Worm (Caenorhabditis elegans) whole organism, L1 larva: ENCODE measurements around the gene mma-1.

ENCODE experiments used
- C16A3.4 ChIP-seq: fragments of 150-350 bp; optimal IDR thresholded peaks from 2 replicates; lab custom pipeline; 2014; ENCODE audit warnings: missing biosample characterization, missing genetic modification characterization
- C34B4.2 ChIP-seq: sonication (generic microtip); optimal IDR thresholded peaks from 2 replicates; lab custom pipeline; 2017; ENCODE audit warnings: mild to moderate bottlenecking, missing genetic modification characterization, missing compliant biosample characterization
- alr-1 ChIP-seq: fragments of 200-800 bp; sonication (Bioruptor generic); optimal IDR thresholded peaks from 2 replicates; lab custom pipeline; 2018; ENCODE audit warnings: borderline replicate concordance, mild to moderate bottlenecking, missing genetic modification characterization, missing compliant biosample characterization
- ama-1 ChIP-seq: fragments of 150-350 bp; optimal IDR thresholded peaks from 2 replicates; lab custom pipeline; 2014
- blmp-1 ChIP-seq: fragments of 150-350 bp; optimal IDR thresholded peaks from 2 replicates; lab custom pipeline; 2014; ENCODE audit warnings: missing biosample characterization, missing genetic modification characterization
- ceh-63 ChIP-seq: fragments of 200-800 bp; sonication (Bioruptor generic); optimal IDR thresholded peaks from 2 replicates; lab custom pipeline; 2018; ENCODE audit warnings: mild to moderate bottlenecking, missing genetic modification characterization, missing compliant biosample characterization
- ceh-8 ChIP-seq: fragments of 200-800 bp; sonication (Bioruptor generic); optimal IDR thresholded peaks from 2 replicates; lab custom pipeline; 2018; ENCODE audit warnings: mild to moderate bottlenecking, missing genetic modification characterization, moderate library complexity, missing compliant biosample characterization
- ceh-82 ChIP-seq, 3 experiments: fragments of 150-350 bp in 1 of 3; sonication (generic microtip) in 2 of 3; optimal IDR thresholded peaks; 2 replicates each; lab custom pipeline; 2014 to 2017; ENCODE audit warnings: missing biosample characterization in 3 of 3, missing genetic modification characterization in 3 of 3
- ceh-88 ChIP-seq: fragments of 200-800 bp; sonication (Bioruptor generic); IDR thresholded peaks from 2 replicates; pipeline ENCODE4 v1.3.6; 2022; ENCODE audit warnings: missing genetic modification characterization, missing compliant biosample characterization
- ceh-90 ChIP-seq: sonication (generic microtip); optimal IDR thresholded peaks from 2 replicates; lab custom pipeline; 2016; ENCODE audit warnings: missing genetic modification characterization, missing compliant biosample characterization
- dsc-1 ChIP-seq: sonication (generic microtip); optimal IDR thresholded peaks from 2 replicates; lab custom pipeline; 2016; ENCODE audit warnings: mild to moderate bottlenecking, missing genetic modification characterization, missing compliant biosample characterization
- efl-1 ChIP-seq, 4 experiments: fragments of 150-350 bp; optimal IDR thresholded peaks in 3 of 4; peaks in 1 of 4; 1 replicate in 1 of 4; 2 replicates in 3 of 4; lab custom pipeline; 2014; ENCODE audit warnings: missing biosample characterization in 2 of 4, missing genetic modification characterization in 2 of 4, missing genetic modification reagents in 2 of 4
- egl-13 ChIP-seq: sonication (generic microtip); optimal IDR thresholded peaks from 2 replicates; lab custom pipeline; 2016; ENCODE audit warnings: missing genotype, missing genetic modification reagents, missing genetic modification characterization, missing compliant biosample characterization
- elt-3 ChIP-seq, 6 experiments: fragments of 150-350 bp in 1 of 6; sonication (generic microtip); optimal IDR thresholded peaks; 2 replicates each; lab custom pipeline; 2017 to 2018; ENCODE audit warnings: missing biosample characterization in 6 of 6, missing genetic modification characterization in 6 of 6, inconsistent platforms in 1 of 6
- fkh-10 ChIP-seq: sonication (generic microtip); optimal IDR thresholded peaks from 2 replicates; lab custom pipeline; 2017; ENCODE audit warnings: missing biosample characterization, missing genetic modification reagents, missing genetic modification characterization
- fkh-4 ChIP-seq: sonication (generic microtip); optimal IDR thresholded peaks from 2 replicates; lab custom pipeline; 2016; ENCODE audit warnings: missing compliant biosample characterization, missing genetic modification characterization, borderline replicate concordance
- fkh-8 ChIP-seq: sonication (generic microtip); optimal IDR thresholded peaks from 2 replicates; lab custom pipeline; 2016; ENCODE audit warnings: mild to moderate bottlenecking, missing genetic modification characterization, missing compliant biosample characterization
- grh-1 ChIP-seq: fragments of 200-800 bp; sonication (Bioruptor generic); IDR thresholded peaks from 2 replicates; pipeline ENCODE4 v1.3.6; 2022; ENCODE audit warnings: missing genetic modification reagents, missing genetic modification characterization, missing compliant biosample characterization
- hlh-17 ChIP-seq: fragments of 200-800 bp; sonication (Bioruptor generic); optimal IDR thresholded peaks from 2 replicates; lab custom pipeline; 2018; ENCODE audit warnings: missing genetic modification characterization, mild to moderate bottlenecking, missing compliant biosample characterization, moderate library complexity, borderline replicate concordance
- irx-1 ChIP-seq: sonication (generic microtip); optimal IDR thresholded peaks from 2 replicates; lab custom pipeline; 2016; ENCODE audit warnings: missing genetic modification characterization, missing compliant biosample characterization
- jun-1 ChIP-seq: fragments of 150-350 bp; optimal IDR thresholded peaks from 2 replicates; lab custom pipeline; 2014; ENCODE audit warnings: missing biosample characterization, missing genetic modification reagents, missing genetic modification characterization
- lin-13 ChIP-seq: fragments of 150-350 bp; optimal IDR thresholded peaks from 2 replicates; lab custom pipeline; 2014; ENCODE audit warnings: missing biosample characterization, missing genetic modification reagents, missing genetic modification characterization
- lin-14 ChIP-seq: fragments of 200-800 bp; sonication (Bioruptor generic); optimal IDR thresholded peaks from 2 replicates; lab custom pipeline; 2018; ENCODE audit warnings: mild to moderate bottlenecking, missing genetic modification characterization, moderate library complexity, missing compliant biosample characterization
- lin-15B ChIP-seq: fragments of 150-350 bp; sonication (generic microtip); optimal IDR thresholded peaks from 3 replicates; lab custom pipeline; 2014; ENCODE audit warnings: missing biosample characterization, missing genetic modification characterization
- lin-39 ChIP-seq: fragments of 150-350 bp; optimal IDR thresholded peaks from 2 replicates; lab custom pipeline; 2014; ENCODE audit warnings: missing biosample characterization, missing genetic modification reagents, missing genetic modification characterization
- lir-3 ChIP-seq: sonication (generic microtip); optimal IDR thresholded peaks from 2 replicates; lab custom pipeline; 2016; ENCODE audit warnings: mild to moderate bottlenecking, missing genetic modification characterization, moderate library complexity, missing compliant biosample characterization; ENCODE audit not compliant: poor library complexity
- mdl-1 ChIP-seq, 2 experiments: fragments of 150-350 bp; optimal IDR thresholded peaks; 2 replicates each; lab custom pipeline; 2014 to 2017; ENCODE audit warnings: missing biosample characterization in 2 of 2, missing genetic modification characterization in 2 of 2, inconsistent platforms in 1 of 2
- nhr-12 ChIP-seq: sonication (generic microtip); optimal IDR thresholded peaks from 2 replicates; lab custom pipeline; 2017; ENCODE audit warnings: missing biosample characterization, missing genetic modification characterization
- nhr-20 ChIP-seq: sonication (generic microtip); optimal IDR thresholded peaks from 2 replicates; lab custom pipeline; 2016; ENCODE audit warnings: mild to moderate bottlenecking, missing genetic modification characterization, missing compliant biosample characterization
- nhr-47 ChIP-seq: sonication (generic microtip); optimal IDR thresholded peaks from 2 replicates; lab custom pipeline; 2016; ENCODE audit warnings: mild to moderate bottlenecking, missing genetic modification characterization, moderate library complexity, missing compliant biosample characterization
- nhr-76 ChIP-seq: sonication (generic microtip); optimal IDR thresholded peaks from 2 replicates; lab custom pipeline; 2017; ENCODE audit warnings: missing biosample characterization, missing genetic modification characterization
- nhr-85 ChIP-seq: sonication (generic microtip); peaks from one replicate; lab custom pipeline; 2016; ENCODE audit warnings: missing genetic modification characterization, inconsistent platforms, missing compliant biosample characterization
- pag-3 ChIP-seq: sonication (generic microtip); optimal IDR thresholded peaks from 2 replicates; lab custom pipeline; 2017; ENCODE audit warnings: missing genetic modification characterization, mild to moderate bottlenecking, missing compliant biosample characterization, antibody characterized with exemption, borderline replicate concordance; ENCODE audit not compliant: insufficient read depth
- pax-3 ChIP-seq: fragments of 200-800 bp; sonication (Bioruptor generic); optimal IDR thresholded peaks from 2 replicates; lab custom pipeline; 2018; ENCODE audit warnings: mild to moderate bottlenecking, missing genetic modification characterization, moderate library complexity, missing compliant biosample characterization
- snu-23 ChIP-seq: sonication (generic microtip); optimal IDR thresholded peaks from 2 replicates; lab custom pipeline; 2016; ENCODE audit warnings: missing genetic modification characterization, missing compliant biosample characterization
- sox-4 ChIP-seq: sonication (generic microtip); optimal IDR thresholded peaks from 2 replicates; lab custom pipeline; 2016; ENCODE audit warnings: missing genetic modification characterization, missing compliant biosample characterization
- sptf-1 ChIP-seq: fragments of 150-350 bp; optimal IDR thresholded peaks from 2 replicates; lab custom pipeline; 2014; ENCODE audit warnings: missing biosample characterization, missing genetic modification characterization
- sup-37 ChIP-seq: fragments of 200-800 bp; sonication (Bioruptor generic); optimal IDR thresholded peaks from 2 replicates; lab custom pipeline; 2018; ENCODE audit warnings: mild to moderate bottlenecking, missing genetic modification characterization, missing compliant biosample characterization
- swsn-7 ChIP-seq: sonication (generic microtip); optimal IDR thresholded peaks from 2 replicates; lab custom pipeline; 2016; ENCODE audit warnings: missing genetic modification characterization, missing compliant biosample characterization
- tbx-2 ChIP-seq: sonication (generic microtip); optimal IDR thresholded peaks from 2 replicates; lab custom pipeline; 2016; ENCODE audit warnings: missing genetic modification characterization, missing compliant biosample characterization
- tlp-1 ChIP-seq: fragments of 150-350 bp; optimal IDR thresholded peaks from 2 replicates; lab custom pipeline; 2014; ENCODE audit warnings: missing biosample characterization, missing genetic modification characterization
- unc-130 ChIP-seq: fragments of 150-350 bp; optimal IDR thresholded peaks from 2 replicates; lab custom pipeline; 2017; ENCODE audit warnings: missing biosample characterization, missing genetic modification characterization, inconsistent platforms
- unc-98 ChIP-seq: fragments of 200-800 bp; sonication (Bioruptor generic); IDR thresholded peaks from 2 replicates; pipeline ENCODE4 v1.3.6; 2022; ENCODE audit warnings: missing genetic modification characterization, missing compliant biosample characterization
- xbp-1 ChIP-seq: sonication (generic microtip); optimal IDR thresholded peaks from 2 replicates; lab custom pipeline; 2016; ENCODE audit warnings: missing genetic modification characterization, missing compliant biosample characterization
- zag-1 ChIP-seq: fragments of 150-350 bp; optimal IDR thresholded peaks from 2 replicates; lab custom pipeline; 2014; ENCODE audit warnings: missing biosample characterization, missing genetic modification characterization
- ztf-11 ChIP-seq, 2 experiments: sonication (generic microtip); optimal IDR thresholded peaks; 2 replicates each; lab custom pipeline; 2016 to 2017; ENCODE audit warnings: missing genetic modification characterization in 2 of 2, missing biosample characterization in 1 of 2, missing compliant biosample characterization in 1 of 2
- ztf-4 ChIP-seq: fragments of 150-350 bp; optimal IDR thresholded peaks from 2 replicates; lab custom pipeline; 2014; ENCODE audit warnings: missing biosample characterization, missing genetic modification characterization

Gene mma-1

ce11 chrV:12564902-12565301 is 31.2 kb downstream of the mma-1 start:
- no peak for TF ChIP-seq ceh-82 (tag; optimal IDR thresholded peaks at IDR 0.05; lab: Kevin White, UChicago)
- TF ChIP-seq dsc-1 (tag; lab: Kevin White, UChicago) = peak; percentile 78
- TF ChIP-seq sox-4 = peak; percentile 15
- no peak for TF ChIP-seq nhr-85 (tag; lab: Kevin White, UChicago)
- peak; percentile 84 for TF ChIP-seq pax-3
- TF ChIP-seq nhr-47 (tag; lab: Kevin White, UChicago) = peak; percentile 10
- TF ChIP-seq fkh-8 (tag; lab: Kevin White, UChicago) = peak; percentile 31
- TF ChIP-seq, all 84 proteins: peak for 5

- no peak for TF ChIP-seq C16A3.4
- TF ChIP-seq zag-1 (tag; lab: Kevin White, UChicago) = no peak
- TF ChIP-seq lin-15B (tag; lab: Kevin White, UChicago) = no peak
- TF ChIP-seq xbp-1 (tag; lab: Kevin White, UChicago) = no peak
- TF ChIP-seq lin-14 (GFP tag; lab: Kevin White, UChicago) = no peak
- no peak for TF ChIP-seq ceh-90 (tag; lab: Kevin White, UChicago)
- TF ChIP-seq egl-13 (tag; lab: Kevin White, UChicago) = no peak
- TF ChIP-seq nhr-12 (tag; lab: Kevin White, UChicago) = no peak
- no peak for TF ChIP-seq ztf-11 (tag; optimal IDR thresholded peaks at IDR 0.05; lab: Kevin White, UChicago)
- no peak for TF ChIP-seq nhr-76 (tag; lab: Kevin White, UChicago)
- no peak for TF ChIP-seq swsn-7
- no peak for TF ChIP-seq dsc-1 (tag; lab: Kevin White, UChicago)
- no peak for TF ChIP-seq elt-3 (tag; optimal IDR thresholded peaks at IDR 0.05; lab: Kevin White, UChicago)
- no peak for TF ChIP-seq fkh-10 (GFP tag; lab: Kevin White, UChicago)
- TF ChIP-seq sup-37 (GFP tag; lab: Kevin White, UChicago) = no peak
- no peak for TF ChIP-seq unc-130 (tag; lab: Kevin White, UChicago)
- no peak for TF ChIP-seq ceh-63
Observed at ce11 chrV:12563187-12563586, 32.9 kb downstream of the mma-1 start, which contains the start of gene mrps-5. mrps-5 (plus strand) TSS chrV:12563487.

- no peak for TF ChIP-seq pag-3 (tag; lab: Kevin White, UChicago)
- no peak for TF ChIP-seq sptf-1 (tag; lab: Kevin White, UChicago)
- no peak for TF ChIP-seq alr-1 (tag; lab: Kevin White, UChicago)
- no peak for TF ChIP-seq lin-39 (tag; lab: Kevin White, UChicago)
- TF ChIP-seq ceh-82 (tag; optimal IDR thresholded peaks at IDR 0.05; lab: Kevin White, UChicago) = no peak
- no peak for TF ChIP-seq ama-1
- no peak for TF ChIP-seq tlp-1 (tag; lab: Kevin White, UChicago)
- TF ChIP-seq irx-1 (tag; lab: Kevin White, UChicago) = no peak
- no peak for TF ChIP-seq unc-98 (GFP tag; lab: Robert Waterston, UW)
- TF ChIP-seq efl-1 (optimal IDR thresholded peaks at IDR 0.05; lab: Kevin White, UChicago) = peak in 1 of 2 experiments; percentile 41
- TF ChIP-seq efl-1 (GFP tag; optimal IDR thresholded peaks at IDR 0.05 in 1 of 2; lab: Kevin White, UChicago) = peak in 1 of 2 experiments; percentile 40
- no peak for TF ChIP-seq nhr-85 (tag; lab: Kevin White, UChicago)
- no peak for TF ChIP-seq ceh-8 (GFP tag; lab: Kevin White, UChicago)
- TF ChIP-seq lir-3 (tag; lab: Kevin White, UChicago) = no peak
- TF ChIP-seq C16A3.4 = no peak
- no peak for TF ChIP-seq ceh-88 (GFP tag; lab: Robert Waterston, UW)
- TF ChIP-seq ceh-63 = no peak
- no peak for TF ChIP-seq ztf-11 (tag; optimal IDR thresholded peaks at IDR 0.05; lab: Kevin White, UChicago)
- no peak for TF ChIP-seq lin-13 (GFP tag; lab: Kevin White, UChicago)
- TF ChIP-seq blmp-1 (tag; lab: Kevin White, UChicago) = peak; percentile 30
- no peak for TF ChIP-seq C34B4.2
- no peak for TF ChIP-seq sup-37 (GFP tag; lab: Kevin White, UChicago)
- no peak for TF ChIP-seq jun-1
- TF ChIP-seq xbp-1 (tag; lab: Kevin White, UChicago) = peak; percentile 66
- peak; percentile 36 for TF ChIP-seq snu-23 (GFP tag; lab: Kevin White, UChicago)
- TF ChIP-seq grh-1 = no peak
- TF ChIP-seq lin-14 (GFP tag; lab: Kevin White, UChicago) = no peak
- no peak for TF ChIP-seq mdl-1 (tag; optimal IDR thresholded peaks at IDR 0.05; lab: Kevin White, UChicago)
- TF ChIP-seq hlh-17 (GFP tag; lab: Kevin White, UChicago) = no peak
- no peak for TF ChIP-seq tbx-2
- no peak for TF ChIP-seq nhr-76 (tag; lab: Kevin White, UChicago)
- no peak for TF ChIP-seq ztf-4 (tag; lab: Kevin White, UChicago)
- peak; percentile 12 for TF ChIP-seq nhr-20 (tag; lab: Kevin White, UChicago)
- TF ChIP-seq lin-15B (tag; lab: Kevin White, UChicago) = no peak
- no peak for TF ChIP-seq fkh-4 (tag; lab: Kevin White, UChicago)
Observed at ce11 chrV:12560328-12560782, 35.7 kb downstream of the mma-1 start, which contains the start of gene sel-1. sel-1 (plus strand) TSS chrV:12560732.
